Worm (Caenorhabditis elegans) whole organism, mixed stage, embryonic: ENCODE results near the gene sax-7.

Source experiments
- elt-1 ChIP-seq: sonication (generic microtip); optimal IDR thresholded peaks from 2 replicates; lab custom pipeline; 2017; ENCODE audit warnings: missing genetic modification characterization, mild to moderate bottlenecking, missing compliant biosample characterization, antibody characterized with exemption, moderate library complexity, borderline replicate concordance; ENCODE audit not compliant: insufficient read depth
- elt-3 ChIP-seq: fragments of 150-350 bp; optimal IDR thresholded peaks from 2 replicates; lab custom pipeline; 2014; ENCODE audit warnings: missing biosample characterization, missing genetic modification characterization
- lin-13 ChIP-seq: fragments of 150-350 bp; optimal IDR thresholded peaks from 2 replicates; lab custom pipeline; 2014; ENCODE audit warnings: missing biosample characterization, missing genetic modification characterization
- lin-32 ChIP-seq: fragments of 200-800 bp; sonication (Bioruptor generic); optimal IDR thresholded peaks from 2 replicates; lab custom pipeline; 2018; ENCODE audit warnings: mild to moderate bottlenecking, missing genetic modification characterization, missing compliant biosample characterization
- mep-1 ChIP-seq: fragments of 150-350 bp; optimal IDR thresholded peaks from 2 replicates; lab custom pipeline; 2017; ENCODE audit warnings: missing biosample characterization, missing genetic modification reagents, missing genetic modification characterization, inconsistent platforms
- nhr-12 ChIP-seq: fragments of 150-350 bp; optimal IDR thresholded peaks from 2 replicates; lab custom pipeline; 2014; ENCODE audit warnings: missing biosample characterization, missing genetic modification characterization
- nhr-237 ChIP-seq: fragments of 150-350 bp; optimal IDR thresholded peaks from 2 replicates; lab custom pipeline; 2014; ENCODE audit warnings: missing biosample characterization, missing genetic modification characterization
- nhr-76 ChIP-seq: sonication (generic microtip); optimal IDR thresholded peaks from 2 replicates; lab custom pipeline; 2017; ENCODE audit warnings: missing biosample characterization, missing genetic modification characterization
- sem-2 ChIP-seq: fragments of 200-800 bp; sonication (Bioruptor generic); optimal IDR thresholded peaks from 2 replicates; lab custom pipeline; 2018; ENCODE audit warnings: mild to moderate bottlenecking, missing genetic modification characterization, missing compliant biosample characterization
- snpc-4 ChIP-seq: fragments of 150-350 bp; optimal IDR thresholded peaks from 2 replicates; lab custom pipeline; 2014; ENCODE audit warnings: missing biosample characterization, missing genetic modification characterization
- sptf-1 ChIP-seq: sonication (generic microtip); optimal IDR thresholded peaks from 2 replicates; lab custom pipeline; 2017; ENCODE audit warnings: mild to moderate bottlenecking, missing genetic modification characterization, moderate library complexity, missing compliant biosample characterization
- tbx-8 ChIP-seq: fragments of 200-800 bp; sonication (Bioruptor generic); optimal IDR thresholded peaks from 2 replicates; lab custom pipeline; 2018; ENCODE audit warnings: mild to moderate bottlenecking, missing genetic modification characterization, moderate library complexity, missing compliant biosample characterization

ce11 chrIV:8034182-8034581 lies 28.3 kb upstream of the sax-7 start:
- no peak for TF ChIP-seq nhr-12
- no peak for TF ChIP-seq elt-3 (tag; lab: Kevin White, UChicago)
- no peak for TF ChIP-seq lin-32 (GFP tag; lab: Kevin White, UChicago)
- TF ChIP-seq sptf-1 (tag; lab: Kevin White, UChicago): no peak
- TF ChIP-seq nhr-76 (tag; lab: Kevin White, UChicago): no peak
- TF ChIP-seq lin-13 (tag; lab: Kevin White, UChicago): no peak
- TF ChIP-seq nhr-237 (tag; lab: Kevin White, UChicago): no peak
- no peak for TF ChIP-seq sem-2 (GFP tag; lab: Kevin White, UChicago)
- no peak for TF ChIP-seq mep-1
- TF ChIP-seq tbx-8: no peak
- TF ChIP-seq snpc-4 (tag; lab: Kevin White, UChicago): no peak
- TF ChIP-seq elt-1 (tag; lab: Kevin White, UChicago): no peak
